Fruit fly (Drosophila melanogaster) Kc167 (cell line): ENCODE measurements around the gene Scgdelta.

Source experiments
- Myc ChIP-seq: fragments of >200 bp; optimal IDR thresholded peaks from 2 replicates; lab custom pipeline; 2017; ENCODE audit warnings: missing external identifiers
- h ChIP-seq: fragments of >200 bp; optimal IDR thresholded peaks from 3 replicates; lab custom pipeline; 2018; ENCODE audit warnings: missing external identifiers
- insv ChIP-seq: fragments of >200 bp; optimal IDR thresholded peaks from 3 replicates; lab custom pipeline; 2018; ENCODE audit warnings: missing external identifiers
- psq ChIP-seq: fragments of >200 bp; optimal IDR thresholded peaks from 2 replicates; lab custom pipeline; 2017; ENCODE audit warnings: missing external identifiers
- ttk ChIP-seq: sonication (Bioruptor generic); optimal IDR thresholded peaks from 2 replicates; lab custom pipeline; 2017; ENCODE audit warnings: missing external identifiers

DNA sequence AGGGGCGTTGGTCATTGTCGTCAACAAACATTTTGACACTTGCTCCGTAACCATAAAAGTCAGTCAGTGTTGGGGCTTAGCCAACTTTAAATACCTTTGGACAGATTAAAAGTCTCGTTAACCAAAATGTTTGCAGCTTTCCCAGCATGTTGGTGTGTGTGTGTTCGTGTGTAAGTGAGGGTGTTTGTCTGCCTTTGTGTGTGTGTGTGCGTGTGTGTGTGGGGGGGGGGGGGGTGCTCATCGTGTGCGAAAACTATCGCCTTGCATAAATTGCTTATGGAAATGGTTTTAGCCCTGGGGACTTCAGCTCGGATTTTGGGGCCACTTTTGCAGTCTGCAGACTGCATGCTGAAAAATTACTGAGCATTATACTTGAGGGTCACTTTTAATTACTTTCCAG, 39.0 kb downstream of the Scgdelta start:
- TF ChIP-seq insv (lab: Kevin White, UChicago), result no peak
- no peak for TF ChIP-seq Myc (lab: Kevin White, UChicago)
- no peak for TF ChIP-seq h (lab: Kevin White, UChicago)
- no peak for TF ChIP-seq psq (lab: Kevin White, UChicago)
- no peak for TF ChIP-seq ttk (lab: Kevin White, UChicago)
